Worm (Caenorhabditis elegans) whole organism, midembryonic: ENCODE measurements around the gene zig-13.

ENCODE experiments used
- T22C8.4 ChIP-seq: fragments of 200-800 bp; sonication (Bioruptor generic); IDR thresholded peaks from 2 replicates; pipeline ENCODE4 v1.3.6; 2022; ENCODE audit warnings: missing genetic modification characterization, missing compliant biosample characterization
- cog-1 ChIP-seq: sonication (generic microtip); optimal IDR thresholded peaks from 2 replicates; lab custom pipeline; 2016; ENCODE audit warnings: missing genetic modification characterization, missing compliant biosample characterization
- flt-1 ChIP-seq: fragments of 200-800 bp; sonication (Bioruptor generic); IDR thresholded peaks from 2 replicates; pipeline ENCODE4 v1.3.6; 2022; ENCODE audit warnings: missing genetic modification characterization, missing compliant biosample characterization
- klf-2 ChIP-seq: fragments of 200-800 bp; sonication (Bioruptor generic); conservative IDR thresholded peaks from 2 replicates; pipeline ENCODE4 v1.3.6; 2022; ENCODE audit warnings: missing genetic modification reagents, missing genetic modification characterization, missing compliant biosample characterization
- med-1 ChIP-seq: sonication (generic microtip); optimal IDR thresholded peaks from 2 replicates; lab custom pipeline; 2017; ENCODE audit warnings: missing genetic modification characterization, mild to moderate bottlenecking, missing compliant biosample characterization, antibody characterized with exemption, missing genetic modification reagents; ENCODE audit not compliant: insufficient read depth
- ref-1 ChIP-seq: fragments of 200-800 bp; sonication (Bioruptor generic); conservative IDR thresholded peaks from 2 replicates; pipeline ENCODE4 v1.3.6; 2022; ENCODE audit warnings: missing genetic modification reagents, missing genetic modification characterization, missing compliant biosample characterization
- tab-1 ChIP-seq: fragments of 200-800 bp; sonication (Bioruptor generic); IDR thresholded peaks from 2 replicates; pipeline ENCODE4 v1.3.6; 2022; ENCODE audit warnings: missing genetic modification characterization, missing compliant biosample characterization
- ztf-23 ChIP-seq: fragments of 200-800 bp; sonication (Bioruptor generic); IDR thresholded peaks from 2 replicates; pipeline ENCODE4 v1.3.6; 2022; ENCODE audit warnings: missing genetic modification reagents, missing genetic modification characterization, missing compliant biosample characterization
- ztf-29 ChIP-seq: fragments of 200-800 bp; sonication (Bioruptor generic); IDR thresholded peaks from 2 replicates; pipeline ENCODE4 v1.3.6; 2022; ENCODE audit warnings: missing genetic modification reagents, missing genetic modification characterization, missing compliant biosample characterization

DNA sequence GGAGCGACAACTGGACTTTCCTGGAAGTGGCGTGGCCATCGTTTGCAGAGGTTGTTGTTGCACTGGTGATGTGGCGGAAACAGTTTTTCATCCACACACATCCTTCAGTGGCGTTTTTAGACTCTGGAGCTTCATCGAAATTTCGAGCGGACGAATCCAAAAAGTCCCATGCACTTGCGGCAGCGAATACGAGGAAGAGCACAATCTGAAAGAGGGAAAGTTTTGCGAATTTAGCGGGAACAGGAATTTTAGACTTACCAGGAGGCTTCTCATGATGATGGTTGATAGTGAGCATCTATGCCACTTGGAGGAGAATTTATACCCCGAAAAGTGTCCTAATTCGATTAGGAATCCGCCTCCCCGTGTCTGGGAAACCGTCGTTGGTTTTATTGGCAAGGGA lies 21.2 kb upstream of the zig-13 start, which contains the start of gene F40G9.14:
- TF ChIP-seq ref-1 (GFP tag; lab: Robert Waterston, UW) (no peak), flt-1 (GFP tag; lab: Robert Waterston, UW) (no peak), cog-1 (no peak), T22C8.4 (no peak), tab-1 (GFP tag; lab: Robert Waterston, UW) (no peak), ztf-23 (GFP tag; lab: Robert Waterston, UW) (no peak), klf-2 (GFP tag; lab: Robert Waterston, UW) (no peak), med-1 (GFP tag; lab: Kevin White, UChicago) (no peak), ztf-29 (GFP tag; lab: Robert Waterston, UW) (no peak)
